Worm (Caenorhabditis elegans) whole organism, L4 larva: ENCODE results near the gene F49C5.3.

Experiments used
- F26F4.8 ChIP-seq: fragments of 200-800 bp; sonication (Bioruptor generic); conservative IDR thresholded peaks from 2 replicates; pipeline ENCODE4 v1.3.6; 2022; ENCODE audit warnings: missing genetic modification characterization, missing compliant biosample characterization
- fkh-10 ChIP-seq: fragments of 150-350 bp; optimal IDR thresholded peaks from 2 replicates; lab custom pipeline; 2014; ENCODE audit warnings: missing biosample characterization, missing genetic modification reagents, missing genetic modification characterization
- fos-1 ChIP-seq: fragments of 150-350 bp; optimal IDR thresholded peaks from 2 replicates; lab custom pipeline; 2014; ENCODE audit warnings: missing biosample characterization, missing genetic modification characterization
- jun-1 ChIP-seq: fragments of 150-350 bp; optimal IDR thresholded peaks from 2 replicates; lab custom pipeline; 2014; ENCODE audit warnings: missing biosample characterization, missing genetic modification reagents, missing genetic modification characterization
- nhr-25 ChIP-seq: sonication (generic microtip); optimal IDR thresholded peaks from 2 replicates; lab custom pipeline; 2017; ENCODE audit warnings: missing genetic modification characterization, mild to moderate bottlenecking, missing compliant biosample characterization, antibody characterized with exemption, moderate library complexity, borderline replicate concordance; ENCODE audit not compliant: insufficient read depth
- spr-3 ChIP-seq: fragments of 200-800 bp; sonication (Bioruptor generic); optimal IDR thresholded peaks from 2 replicates; lab custom pipeline; 2018; ENCODE audit warnings: mild to moderate bottlenecking, missing genetic modification characterization, missing compliant biosample characterization
- unc-62 ChIP-seq, 3 experiments: fragments of 150-350 bp in 1 of 3; sonication (generic microtip); optimal IDR thresholded peaks in 2 of 3; peaks in 1 of 3; 1 replicate in 1 of 3; 2 replicates in 2 of 3; lab custom pipeline; 2014 to 2017; ENCODE audit warnings: missing biosample characterization in 3 of 3, missing genetic modification characterization in 3 of 3, missing genetic modification reagents in 3 of 3, missing genotype in 1 of 3

DNA sequence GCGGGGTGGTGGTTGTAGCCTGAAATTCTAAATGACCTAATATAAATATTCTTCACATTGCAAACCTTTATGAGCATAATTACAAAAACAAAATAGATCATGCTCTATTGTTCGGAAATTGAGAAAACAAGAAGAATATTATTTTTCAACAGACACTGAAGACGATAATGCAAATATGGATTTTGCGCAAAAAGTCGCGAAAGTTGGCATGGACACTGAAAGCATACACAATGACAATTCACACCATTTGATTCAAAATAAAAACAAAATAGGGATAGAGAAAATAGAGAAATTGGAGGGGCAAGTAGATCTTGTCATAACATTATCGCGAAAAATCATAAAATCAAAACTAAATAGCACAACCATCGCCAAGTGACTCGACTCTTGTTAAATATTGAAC, 36.5 kb downstream of the F49C5.3 start, which contains the start of gene Y38E10A.35:
- TF ChIP-seq F26F4.8 (GFP tag; lab: Robert Waterston, UW) (no peak), fkh-10 (no peak), fos-1 (tag; lab: Kevin White, UChicago) (no peak), nhr-25 (tag; lab: Kevin White, UChicago) (no peak), spr-3 (GFP tag; lab: Kevin White, UChicago) (no peak), jun-1 (tag; lab: Kevin White, UChicago) (no peak), unc-62 (GFP tag; optimal IDR thresholded peaks at IDR 0.05 in 1 of 2; lab: Kevin White, UChicago) (no peak), unc-62 (tag; optimal IDR thresholded peaks at IDR 0.05; lab: Kevin White, UChicago) (no peak)
